Worm (Caenorhabditis elegans): ENCODE measurements around the gene ifo-1.

Gene ifo-1

DNA sequence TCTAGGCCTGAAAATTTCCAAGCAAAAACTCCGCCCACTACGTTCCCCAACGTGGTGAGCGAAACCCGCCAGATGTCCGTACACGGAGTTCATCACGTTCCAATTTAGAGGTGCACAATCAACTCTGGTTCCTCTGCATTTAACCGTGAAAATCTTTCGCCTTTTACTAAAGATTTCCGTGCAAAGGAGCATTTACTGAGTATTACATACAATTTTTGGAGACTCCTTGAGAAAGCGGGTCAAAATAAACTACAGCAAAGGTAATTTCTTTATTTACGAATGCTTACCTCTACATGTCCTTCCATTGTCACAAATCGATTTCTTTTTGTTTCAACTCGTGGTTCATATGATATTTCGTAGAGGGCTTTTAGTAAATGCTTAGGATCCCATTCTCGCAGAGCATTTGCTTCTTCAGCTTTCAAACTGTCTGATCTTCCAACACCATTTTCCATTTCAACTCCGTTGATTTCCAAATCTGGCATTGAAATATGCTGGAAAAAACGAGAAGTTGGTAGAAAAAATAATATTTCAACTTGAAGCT is 9.8 kb downstream of the ifo-1 start, which contains the start of gene F42C5.9:
Gene F42C5.9, minus strand, starts transcription at position 491 of the 541 bp plus-strand sequence.
- no peak for TF ChIP-seq unc-62 (GFP tag; optimal IDR thresholded peaks at IDR 0.05)

DNA sequence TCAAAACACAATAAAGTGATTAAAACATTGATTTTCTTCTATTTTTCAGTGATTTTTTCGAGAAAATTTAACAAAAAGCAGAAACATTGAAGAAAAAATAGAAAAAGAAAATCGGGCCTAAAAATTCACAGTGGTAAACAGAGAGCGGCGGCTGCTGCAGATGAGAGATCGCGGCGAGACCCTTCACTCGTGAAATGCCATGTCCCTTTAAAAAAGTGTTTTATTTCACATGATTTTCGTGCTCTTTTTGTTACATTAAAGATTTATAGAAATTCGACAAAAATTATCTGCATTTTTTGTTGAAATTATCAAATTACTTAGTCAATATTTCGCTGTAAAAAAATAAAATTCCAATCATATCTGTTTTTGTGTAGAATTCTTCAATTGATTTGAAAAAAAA is 12.5 kb downstream of the ifo-1 start:
- no peak for TF ChIP-seq unc-62 (GFP tag; optimal IDR thresholded peaks at IDR 0.05)

DNA sequence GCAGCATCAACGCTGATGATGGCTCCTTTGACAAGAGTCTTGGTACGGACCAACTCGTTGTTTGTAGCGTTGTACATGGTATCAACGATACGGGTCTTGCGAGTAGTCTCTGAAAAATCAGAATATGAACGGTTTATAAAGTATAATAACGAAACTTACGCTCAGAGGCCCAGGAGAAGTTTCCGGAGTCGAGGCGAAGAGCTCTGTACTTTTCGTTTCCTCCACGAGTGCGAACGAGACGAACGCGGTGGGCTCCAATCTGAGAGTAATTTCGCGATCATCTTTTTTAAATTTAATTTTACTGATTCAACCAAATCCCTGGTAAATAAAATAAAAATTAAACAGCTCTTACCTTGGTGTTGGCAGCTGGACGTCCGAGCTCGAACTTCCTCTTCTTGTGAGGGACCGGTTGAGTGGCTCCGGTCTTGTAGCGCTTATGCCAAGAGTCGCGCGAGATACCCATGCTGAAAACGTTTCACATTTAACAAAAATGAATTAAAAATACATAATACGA is 13.0 kb downstream of the ifo-1 start, which contains the start of gene rps-8:
Gene rps-8, minus strand, starts transcription at position 464 of the 514 bp plus-strand sequence.
- no peak for TF ChIP-seq unc-62 (GFP tag; optimal IDR thresholded peaks at IDR 0.05)

DNA sequence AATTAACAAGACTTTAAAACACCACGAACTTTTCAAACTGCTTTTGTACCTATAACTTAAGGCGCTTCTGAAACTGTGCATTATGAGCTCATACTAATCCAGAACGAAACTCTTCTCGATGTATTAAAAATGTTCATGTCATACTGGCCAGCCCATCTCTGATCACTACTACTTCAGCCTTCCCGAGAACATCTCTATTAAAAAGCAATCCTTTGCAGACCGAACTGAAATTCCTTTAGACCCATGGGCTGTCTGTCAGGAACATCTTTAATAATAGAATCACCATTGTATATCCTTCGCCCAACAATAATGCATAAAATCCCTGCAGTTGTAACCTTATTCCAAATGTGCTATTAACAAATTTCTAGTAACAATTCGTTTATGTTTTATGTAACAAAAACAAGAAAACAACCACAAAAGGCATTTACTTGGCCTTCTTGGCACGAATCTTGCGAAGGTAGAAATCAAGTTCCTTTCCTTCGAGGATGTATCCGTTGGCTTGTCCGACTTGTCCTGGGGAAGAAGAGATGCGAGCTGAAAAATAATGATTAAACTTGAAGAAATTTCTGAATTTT is 13.8 kb downstream of the ifo-1 start:
- no peak for TF ChIP-seq unc-62 (GFP tag; optimal IDR thresholded peaks at IDR 0.05)

DNA sequence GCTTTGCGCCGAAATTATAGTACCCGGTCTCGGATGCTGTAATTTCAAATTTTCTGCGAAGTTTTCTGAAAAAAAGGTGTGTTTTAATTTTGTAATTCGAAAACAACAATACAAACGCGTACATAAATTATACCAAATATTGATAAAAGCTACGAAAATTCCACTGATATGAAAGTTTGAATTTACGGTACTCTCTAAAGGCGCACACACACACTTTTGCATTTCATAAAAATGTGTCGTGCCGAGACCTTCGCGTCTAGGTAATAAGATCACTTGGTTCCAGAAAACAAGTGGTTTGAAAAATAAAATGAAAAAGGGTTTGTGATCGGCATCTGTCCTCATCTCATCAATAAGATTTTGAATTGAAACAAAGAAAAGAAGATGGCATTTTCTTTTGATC is 15.6 kb downstream of the ifo-1 start:
- TF ChIP-seq unc-62 (GFP tag; optimal IDR thresholded peaks at IDR 0.05), result no peak

DNA sequence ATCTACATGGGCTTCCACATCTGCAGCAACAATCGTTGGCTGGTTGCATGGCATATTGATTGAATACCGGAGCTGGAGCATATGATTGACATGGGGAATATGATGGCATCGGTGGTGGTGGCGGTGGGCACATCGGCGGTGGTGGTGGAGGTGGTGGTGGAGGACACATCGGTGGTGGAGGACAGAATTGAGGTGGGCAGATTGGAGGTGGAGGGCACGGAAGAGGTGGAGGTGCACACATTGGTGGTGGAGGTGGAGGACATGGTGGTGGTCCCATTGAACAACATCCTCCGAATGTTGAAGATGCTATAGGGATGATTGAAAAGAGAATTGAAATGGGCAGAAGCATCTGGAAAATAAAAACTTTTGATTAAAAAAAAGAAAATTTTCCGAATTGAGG is 16.1 kb downstream of the ifo-1 start, which contains the start of gene grl-4:
Gene grl-4, minus strand, starts transcription at position 351 of the 400 bp plus-strand sequence.
- no peak for TF ChIP-seq unc-62 (GFP tag; optimal IDR thresholded peaks at IDR 0.05)

DNA sequence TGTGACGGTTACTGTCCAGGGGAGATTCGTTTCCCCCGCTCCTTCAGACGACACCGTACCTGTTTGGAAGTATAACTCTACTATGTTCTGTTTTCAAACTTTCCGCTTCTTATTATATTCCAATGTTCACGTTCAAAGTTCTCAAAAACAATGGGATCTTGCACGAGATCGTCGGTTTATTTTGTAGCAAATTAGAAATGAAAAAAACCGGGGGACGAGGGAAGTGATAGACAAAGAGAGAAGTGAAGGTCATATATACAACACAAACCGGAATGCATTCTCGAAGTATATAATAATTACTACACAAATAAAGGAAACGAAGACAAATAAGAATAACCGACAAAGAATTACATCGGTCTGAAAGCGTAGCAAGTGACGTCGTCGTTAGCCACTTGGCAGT is 16.8 kb downstream of the ifo-1 start:
- no peak for TF ChIP-seq unc-62 (GFP tag; optimal IDR thresholded peaks at IDR 0.05)

DNA sequence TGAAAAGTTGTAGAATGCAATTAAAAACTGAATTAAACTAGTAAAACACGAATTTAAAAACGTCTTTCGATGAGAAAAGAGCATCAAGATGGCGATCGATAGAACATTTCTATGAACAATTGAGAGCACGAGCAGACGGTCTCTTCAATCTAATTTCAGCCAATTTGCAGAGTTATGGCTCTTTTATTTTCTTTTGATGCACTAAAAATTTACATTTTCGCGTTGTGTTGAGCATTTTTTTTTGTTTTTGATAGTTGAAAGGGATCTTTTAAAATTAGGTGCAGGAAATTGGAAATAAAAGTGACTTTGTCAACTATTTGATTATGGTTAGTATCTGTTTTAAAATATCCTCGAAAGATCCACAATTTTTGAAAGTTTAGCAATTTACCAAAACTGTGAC is 17.5 kb downstream of the ifo-1 start, which contains the start of gene F42C5.6:
Gene F42C5.6, minus strand, starts transcription at position 101 of the 400 bp plus-strand sequence.
- no peak for TF ChIP-seq unc-62 (GFP tag; optimal IDR thresholded peaks at IDR 0.05)

DNA sequence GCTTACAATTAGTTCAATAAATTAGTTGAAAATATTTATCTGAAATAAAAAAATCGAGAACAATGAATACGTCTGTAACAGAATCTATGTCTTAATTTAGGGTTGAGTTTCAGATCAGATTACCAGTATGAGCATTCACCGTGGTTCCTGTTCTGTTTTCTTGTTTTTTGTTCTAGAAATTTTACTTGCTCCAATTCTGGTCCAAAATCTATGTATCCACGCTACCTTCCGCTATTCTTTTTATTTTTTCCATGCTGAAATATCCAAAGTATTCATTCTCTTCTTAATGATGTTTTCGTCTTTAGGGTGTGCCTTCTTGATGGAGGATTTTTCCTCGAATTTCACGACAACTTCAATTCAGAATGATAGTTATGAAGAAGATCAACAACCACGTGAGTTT is 21.1 kb downstream of the ifo-1 start, which contains the start of gene npr-27:
Gene npr-27, plus strand, starts transcription at position 301 of the 400 bp plus-strand sequence.
- no peak for TF ChIP-seq unc-62 (GFP tag; optimal IDR thresholded peaks at IDR 0.05)

DNA sequence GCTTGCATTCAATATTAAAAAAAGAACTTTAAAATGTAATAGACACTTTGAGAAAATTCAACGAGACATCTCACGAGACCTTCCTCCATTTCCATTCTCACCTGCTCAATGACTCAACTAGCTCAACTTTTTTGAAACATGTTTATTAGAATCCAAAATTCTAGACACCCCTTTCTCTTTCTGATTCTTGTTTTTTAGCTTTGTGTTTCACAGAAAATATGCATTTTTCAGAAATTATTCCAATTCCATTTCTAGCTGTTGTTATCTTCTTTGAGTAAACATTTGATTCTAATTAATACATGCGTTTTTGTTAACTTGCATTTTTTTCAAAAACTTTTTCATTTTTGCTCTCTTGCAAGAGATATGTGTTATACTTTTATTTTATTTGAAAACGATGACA is 25.0 kb downstream of the ifo-1 start:
- no peak for TF ChIP-seq unc-62 (GFP tag; optimal IDR thresholded peaks at IDR 0.05)

DNA sequence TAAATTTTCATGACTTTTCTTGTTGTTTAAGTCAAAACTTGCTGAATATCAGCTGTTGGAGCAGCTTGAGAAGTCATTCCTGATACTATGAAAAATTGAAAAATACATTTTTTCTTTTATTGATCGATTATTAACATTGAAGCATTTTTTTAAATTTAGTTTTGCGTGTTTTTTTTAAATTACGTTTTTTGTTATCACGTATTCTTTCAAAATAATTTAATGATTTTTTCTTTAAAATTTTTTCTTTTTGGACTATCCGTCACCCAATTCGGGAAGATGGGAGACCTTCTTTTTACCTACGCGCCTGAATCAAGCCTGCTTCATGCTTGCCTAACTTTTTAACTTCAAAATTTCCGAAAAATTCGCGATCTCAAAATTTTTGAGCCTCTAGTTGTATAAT is 32.3 kb downstream of the ifo-1 start, which contains the start of gene F42C5.5:
Gene F42C5.5, minus strand, starts transcription at position 101 of the 400 bp plus-strand sequence.
- TF ChIP-seq unc-62 (GFP tag; optimal IDR thresholded peaks at IDR 0.05), result no peak

DNA sequence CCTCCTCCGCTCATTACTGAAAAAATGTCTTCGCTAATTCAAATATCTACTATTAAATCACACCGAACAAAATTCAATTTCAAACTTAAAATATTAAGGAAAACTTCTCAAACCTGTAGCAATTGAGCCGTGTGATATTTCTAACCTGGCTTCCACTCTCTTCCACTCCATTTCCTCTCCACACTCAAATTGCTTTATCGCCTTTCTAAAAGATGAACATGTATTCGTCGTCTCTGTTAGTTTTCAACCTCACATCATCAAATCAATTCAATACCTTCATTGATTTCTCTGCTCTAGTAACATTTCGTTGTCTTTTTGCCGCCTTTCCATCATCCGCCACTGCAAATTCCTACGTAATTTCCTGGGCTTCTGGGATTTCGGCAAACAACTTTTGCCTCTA is 34.5 kb downstream of the ifo-1 start, which contains the start of gene F42C5.4:
Gene F42C5.4, minus strand, starts transcription at position 171 of the 400 bp plus-strand sequence.
- no peak for TF ChIP-seq unc-62 (GFP tag; optimal IDR thresholded peaks at IDR 0.05)

DNA sequence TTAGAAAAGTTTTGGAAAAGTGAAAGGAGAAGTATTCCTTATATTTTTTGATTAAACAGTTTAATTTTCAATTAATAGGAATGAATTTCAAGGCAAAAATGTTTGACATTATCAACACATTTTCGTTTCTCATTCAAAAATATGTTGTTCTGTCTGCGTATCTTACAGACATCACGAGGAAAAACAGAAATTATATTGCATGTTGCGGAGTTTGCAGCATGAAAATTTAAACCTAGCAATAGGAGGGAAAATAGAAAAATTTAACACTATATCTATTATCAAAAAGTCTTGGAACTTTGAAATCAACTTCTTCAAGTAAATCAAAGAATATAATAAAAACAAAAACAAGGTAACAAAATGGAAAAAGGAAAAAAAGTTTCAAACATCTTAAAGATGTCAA is 35.4 kb downstream of the ifo-1 start:
- TF ChIP-seq unc-62 (GFP tag; optimal IDR thresholded peaks at IDR 0.05), result no peak

DNA sequence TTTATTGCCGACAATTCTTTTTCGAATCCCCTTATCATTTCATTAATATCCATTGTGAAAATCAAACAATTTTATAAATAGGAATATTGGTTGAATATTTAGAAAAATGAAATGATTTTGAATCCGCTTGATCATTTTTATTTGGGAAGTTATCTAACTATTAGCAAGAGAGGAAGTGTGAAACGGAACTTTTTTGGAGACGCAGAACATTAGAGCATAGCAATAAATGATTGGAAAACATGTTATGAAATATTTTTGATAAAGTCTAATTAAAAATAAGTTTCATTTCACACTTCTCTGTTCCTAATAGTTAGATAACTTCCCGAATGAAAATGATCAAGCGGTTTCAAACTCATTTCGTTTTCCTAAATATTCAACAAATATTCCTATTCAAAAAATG is 39.0 kb downstream of the ifo-1 start, which contains the start of gene F42C5.3:
Gene F42C5.3, minus strand, starts transcription at position 101 of the 400 bp plus-strand sequence.
- no peak for TF ChIP-seq unc-62 (GFP tag; optimal IDR thresholded peaks at IDR 0.05)

DNA sequence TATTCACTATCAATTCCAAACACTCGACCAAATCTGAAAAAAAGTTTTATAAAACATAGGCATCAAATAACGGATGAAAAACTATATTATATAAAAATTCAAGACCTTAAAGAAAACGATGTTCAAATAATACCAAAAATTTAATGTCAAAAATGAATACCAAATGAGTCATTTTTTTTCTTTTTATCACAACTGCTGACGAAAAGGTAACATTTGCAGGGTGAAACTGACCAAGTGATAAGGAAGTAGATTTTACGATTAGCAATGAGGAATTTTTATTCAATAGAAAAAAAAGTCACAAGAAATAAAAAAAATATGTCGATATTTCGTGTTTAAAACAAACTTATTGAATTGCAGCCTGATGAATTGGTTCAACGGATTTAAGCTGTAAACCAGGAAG is 40.6 kb downstream of the ifo-1 start, which contains the start of gene C06E4.8:
Gene C06E4.8, minus strand, starts transcription at position 37 of the 400 bp plus-strand sequence.
- no peak for TF ChIP-seq unc-62 (GFP tag; optimal IDR thresholded peaks at IDR 0.05)

DNA sequence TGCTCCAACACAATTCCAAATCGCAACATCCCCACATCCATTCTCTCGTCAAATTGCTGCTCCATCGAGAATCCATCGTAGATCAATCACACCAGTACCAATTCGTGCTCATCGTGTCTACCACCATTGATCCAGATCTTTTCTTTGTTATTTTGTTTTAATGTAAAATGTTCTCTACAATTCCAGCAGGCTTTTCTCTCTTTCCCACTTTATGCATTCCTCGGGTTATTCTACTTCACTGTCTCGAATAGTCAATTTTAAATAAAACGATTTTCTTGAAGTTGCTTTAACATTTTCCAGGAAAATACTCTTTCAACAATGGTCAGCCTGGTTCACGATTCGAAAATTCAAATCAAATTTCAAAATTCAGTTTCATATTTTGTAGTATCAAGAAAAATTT is 43.5 kb downstream of the ifo-1 start, which contains the start of gene C06E4.1:
Gene C06E4.1, plus strand, starts transcription at position 301 of the 400 bp plus-strand sequence.
- TF ChIP-seq unc-62 (GFP tag; optimal IDR thresholded peaks at IDR 0.05), result no peak

DNA sequence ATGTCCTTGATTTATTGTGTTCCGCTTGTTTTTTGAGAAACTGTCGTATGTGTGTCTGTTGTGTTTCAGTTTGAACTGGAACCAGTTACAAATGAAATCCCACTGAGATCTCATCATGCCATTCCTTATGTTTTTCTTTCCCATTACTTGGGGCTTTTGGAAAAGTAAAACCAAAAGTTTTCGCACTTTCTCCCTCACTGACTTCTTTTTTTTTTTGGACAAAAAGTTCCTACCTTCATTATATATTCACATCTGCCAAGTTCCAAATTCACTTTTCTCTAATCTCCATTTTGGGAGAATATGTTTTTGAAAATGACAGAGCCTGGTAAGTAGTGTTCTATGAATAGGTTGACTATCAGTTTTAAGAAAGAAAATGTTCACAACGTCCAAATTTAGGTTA is 49.8 kb downstream of the ifo-1 start, which contains the start of gene C06E4.2:
Gene C06E4.2, plus strand, starts transcription at position 301 of the 400 bp plus-strand sequence.
- no peak for TF ChIP-seq unc-62 (GFP tag; optimal IDR thresholded peaks at IDR 0.05)
